Fruit fly (Drosophila melanogaster): ENCODE measurements around the gene CG34012.

- peak; percentile 20 for TF ChIP-seq HHEX (GFP tag; optimal IDR thresholded peaks at IDR 0.05)
- peak; percentile 36 for TF ChIP-seq dmrt11E (tag; optimal IDR thresholded peaks at IDR 0.05)
- peak; percentile 93 for TF ChIP-seq Opbp (GFP tag; IDR thresholded peaks at IDR 0.05; ENCODE audit: partially characterized antibody)
- peak; percentile 93 for TF ChIP-seq Dbx (GFP tag; IDR thresholded peaks at IDR 0.05)
- no peak for TF ChIP-seq sd (tag; optimal IDR thresholded peaks at IDR 0.05)
Measured at dm6 chr3L:11093046-11093520, 16.2 kb downstream of the CG34012 start, which contains the start of gene JIL-1.
